Fruit fly (Drosophila melanogaster) whole organism, embryonic: ENCODE measurements around the gene eIF4G2.

Experiments
- CG10267 ChIP-seq: fragments of 200-800 bp; sonication (Bioruptor generic); optimal IDR thresholded peaks from 2 replicates; lab custom pipeline; 2018; ENCODE audit warnings: missing biosample characterization, mild to moderate bottlenecking, missing genetic modification characterization, moderate library complexity
- CG16815 ChIP-seq: fragments of 200-800 bp; sonication (Bioruptor generic); optimal IDR thresholded peaks from 3 replicates; lab custom pipeline; 2017; ENCODE audit warnings: missing biosample characterization, mild to moderate bottlenecking, missing genetic modification characterization
- CG2116 ChIP-seq: fragments of 200-800 bp; sonication (Bioruptor generic); optimal IDR thresholded peaks from 3 replicates; lab custom pipeline; 2018; ENCODE audit warnings: missing biosample characterization, mild to moderate bottlenecking, missing genetic modification characterization
- Elba2 ChIP-seq: fragments of 200-800 bp; sonication (Bioruptor generic); optimal IDR thresholded peaks from 3 replicates; lab custom pipeline; 2016; ENCODE audit warnings: missing biosample characterization, missing genetic modification characterization
- GATAe ChIP-seq: fragments of 200-800 bp; sonication (Bioruptor generic); conservative IDR thresholded peaks from 2 replicates; pipeline ENCODE4 v1.3.6; 2022; ENCODE audit warnings: missing biosample characterization, missing genetic modification characterization

dm6 chr3R:23781466-23781935, 37.5 kb downstream of the eIF4G2 start, which contains the start of the genes Nup98-96 and mbc:
- TF ChIP-seq GATAe (GFP tag; lab: Robert Waterston, UW) (peak; percentile 27; the same call in 1 of the 2 replicates), CG2116 (GFP tag; lab: Kevin White, UChicago) (peak; percentile 63), Elba2 (peak; percentile 86), CG10267 (peak; percentile 84), CG16815 (GFP tag; lab: Kevin White, UChicago) (peak; percentile 87)
